Worm (Caenorhabditis elegans) whole organism, L2 larva: Measurements from ENCODE around the gene arv-1.

Source experiments
- C34F6.9 ChIP-seq: fragments of 150-350 bp; optimal IDR thresholded peaks from 2 replicates; lab custom pipeline; 2014; ENCODE audit warnings: missing biosample characterization, missing genetic modification characterization
- gmeb-1 ChIP-seq: fragments of 150-350 bp; optimal IDR thresholded peaks from 2 replicates; lab custom pipeline; 2014; ENCODE audit warnings: missing biosample characterization, missing genetic modification characterization
- lsy-2 ChIP-seq, 2 experiments: fragments of 150-350 bp in 1 of 2; sonication (generic microtip) in 1 of 2; optimal IDR thresholded peaks; 2 replicates each; lab custom pipeline; 2014 to 2017; ENCODE audit warnings: missing biosample characterization in 2 of 2, missing genetic modification characterization in 2 of 2
- mab-5 ChIP-seq: fragments of 150-350 bp; optimal IDR thresholded peaks from 2 replicates; lab custom pipeline; 2014; ENCODE audit warnings: missing biosample characterization, missing genetic modification characterization
- mdl-1 ChIP-seq, 2 experiments: fragments of 150-350 bp in 1 of 2; sonication (generic microtip) in 1 of 2; optimal IDR thresholded peaks; 2 replicates each; lab custom pipeline; 2017; ENCODE audit warnings: missing biosample characterization in 2 of 2, missing genetic modification characterization in 2 of 2
- nhr-129 ChIP-seq: fragments of 150-350 bp; optimal IDR thresholded peaks from 2 replicates; lab custom pipeline; 2014; ENCODE audit warnings: missing biosample characterization, missing genetic modification characterization
- skn-1 ChIP-seq: sonication (generic microtip); optimal IDR thresholded peaks from 2 replicates; lab custom pipeline; 2017; ENCODE audit warnings: missing biosample characterization, missing genetic modification characterization
- snpc-4 ChIP-seq: fragments of 150-350 bp; optimal IDR thresholded peaks from 2 replicates; lab custom pipeline; 2014; ENCODE audit warnings: missing biosample characterization, missing genetic modification characterization
- ztf-11 ChIP-seq: sonication (generic microtip); optimal IDR thresholded peaks from 2 replicates; lab custom pipeline; 2017; ENCODE audit warnings: missing biosample characterization, missing genetic modification characterization

DNA sequence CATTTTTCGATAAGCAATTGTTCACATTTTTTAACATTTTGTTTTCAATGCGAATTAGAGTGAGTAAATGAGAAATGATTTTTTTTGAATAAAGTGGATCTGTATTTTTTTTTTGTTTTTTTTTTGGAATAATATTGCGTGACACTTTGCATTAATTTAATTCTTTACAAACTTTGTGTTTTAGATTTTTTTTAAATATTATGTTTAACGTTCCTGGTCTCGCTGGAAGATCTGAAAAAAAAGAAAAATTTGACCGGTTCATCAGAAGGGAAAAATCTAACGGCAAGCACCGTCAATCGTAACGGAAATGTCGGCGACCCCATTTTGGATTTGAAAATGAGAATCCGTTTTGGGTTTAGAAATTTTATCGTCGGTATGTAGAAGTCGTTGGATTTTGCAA lies 11.3 kb downstream of the arv-1 start, which contains the start of gene cdc-25.4:
- TF ChIP-seq ztf-11 (tag; lab: Kevin White, UChicago) (no peak), lsy-2 (tag; optimal IDR thresholded peaks at IDR 0.05; lab: Kevin White, UChicago) (no peak), skn-1 (tag; lab: Kevin White, UChicago) (no peak), nhr-129 (tag; lab: Kevin White, UChicago) (no peak), mdl-1 (tag; optimal IDR thresholded peaks at IDR 0.05; lab: Kevin White, UChicago) (no peak), gmeb-1 (tag; lab: Kevin White, UChicago) (no peak), snpc-4 (no peak), mab-5 (tag; lab: Kevin White, UChicago) (no peak), C34F6.9 (tag; lab: Kevin White, UChicago) (no peak)
